Worm (Caenorhabditis elegans): ENCODE data around the gene glo-3.

- TF ChIP-seq nhr-90 (tag; optimal IDR thresholded peaks at IDR 0.05): no peak
- TF ChIP-seq ceh-79 (tag; optimal IDR thresholded peaks at IDR 0.05): no peak
- no peak for TF ChIP-seq rcor-1 (GFP tag; IDR thresholded peaks at IDR 0.05)
- no peak for TF ChIP-seq mcd-1 (GFP tag; IDR thresholded peaks at IDR 0.05)
- TF ChIP-seq B0336.3 (GFP tag; IDR thresholded peaks at IDR 0.05): no peak
- TF ChIP-seq bed-1 (GFP tag; IDR thresholded peaks at IDR 0.05): no peak
- TF ChIP-seq repo-1 (tag; optimal IDR thresholded peaks at IDR 0.05): no peak
- no peak for TF ChIP-seq snpc-4 (GFP tag; optimal IDR thresholded peaks at IDR 0.05)
- TF ChIP-seq snpc-4 (tag; optimal IDR thresholded peaks at IDR 0.05): no peak
- no peak for TF ChIP-seq K12H6.12 (tag; optimal IDR thresholded peaks at IDR 0.05)
- TF ChIP-seq him-1 (tag; optimal IDR thresholded peaks at IDR 0.05): no peak
These were observed 12.2 kb upstream of the glo-3 start, which contains the start of gene F14F3.4 for ce11 chrX:10521313-10521712.
